Worm (Caenorhabditis elegans) whole organism, L4/young adult: Measurements from ENCODE around the gene ctsa-2.

Source experiments
- W03F9.2 ChIP-seq: fragments of 150-350 bp; optimal IDR thresholded peaks from 2 replicates; lab custom pipeline; 2014; ENCODE audit warnings: missing biosample characterization, missing genetic modification characterization
- dao-5 ChIP-seq: sonication (generic microtip); optimal IDR thresholded peaks from 2 replicates; lab custom pipeline; 2016; ENCODE audit warnings: missing genotype, missing genetic modification characterization, moderate library complexity, missing compliant biosample characterization
- him-1 ChIP-seq: sonication (generic microtip); optimal IDR thresholded peaks from 2 replicates; lab custom pipeline; 2016; ENCODE audit warnings: missing genotype, missing genetic modification reagents, missing genetic modification characterization, missing compliant biosample characterization

Gene ctsa-2

ce11 chrX:6430510-6430909 is at the start of gene ctsa-2:
Gene ctsa-2, minus strand, starts transcription at chrX:6430610.
- TF ChIP-seq him-1 (no peak), dao-5 (no peak), W03F9.2 (tag; lab: Kevin White, UChicago) (no peak)

- TF ChIP-seq dao-5: no peak
- no peak for TF ChIP-seq him-1
- no peak for TF ChIP-seq W03F9.2 (tag; lab: Kevin White, UChicago)
These were observed 46.1 kb upstream of the ctsa-2 start, which contains the start of gene C15B12.1 for ce11 chrX:6476540-6476939. Gene C15B12.1, plus strand, starts transcription at chrX:6476810.

ce11 chrX:6473698-6474314 is 43.4 kb upstream of the ctsa-2 start, which contains the start of the genes C15B12.4 and C15B12.8:
Gene C15B12.4, minus strand, starts transcription at chrX:6473748.
Gene C15B12.8, plus strand, starts transcription at chrX:6474264.
- TF ChIP-seq dao-5: no peak
- TF ChIP-seq him-1: no peak
- TF ChIP-seq W03F9.2 (tag; lab: Kevin White, UChicago): no peak

- TF ChIP-seq him-1 (no peak), dao-5 (no peak), W03F9.2 (tag; lab: Kevin White, UChicago) (no peak)
These were observed 38.1 kb upstream of the ctsa-2 start, which contains the start of gene C15B12.9 for ce11 chrX:6468499-6468898. Gene C15B12.9, plus strand, starts transcription at chrX:6468799.

ce11 chrX:6467462-6467861 is 37.1 kb upstream of the ctsa-2 start, which contains the start of gene C15B12.3:
Gene C15B12.3, minus strand, starts transcription at chrX:6467562.
- no peak for TF ChIP-seq dao-5
- no peak for TF ChIP-seq him-1
- no peak for TF ChIP-seq W03F9.2 (tag; lab: Kevin White, UChicago)

- TF ChIP-seq dao-5: no peak
- no peak for TF ChIP-seq W03F9.2 (tag; lab: Kevin White, UChicago)
These were observed 32.6 kb upstream of the ctsa-2 start, which contains the start of gene C15B12.2 for ce11 chrX:6462995-6463462. Gene C15B12.2, plus strand, starts transcription at chrX:6463412.

- TF ChIP-seq dao-5: no peak
These were observed 32.1 kb upstream of the ctsa-2 start for ce11 chrX:6462479-6462878.

- TF ChIP-seq dao-5: no peak
- TF ChIP-seq W03F9.2 (tag; lab: Kevin White, UChicago): no peak
- no peak for TF ChIP-seq him-1
These were observed 31.3 kb upstream of the ctsa-2 start, which contains the start of gene K04E7.1 for ce11 chrX:6461729-6462128. Gene K04E7.1, plus strand, starts transcription at chrX:6462029.

ce11 chrX:6460123-6460522 is 29.7 kb upstream of the ctsa-2 start:
- no peak for TF ChIP-seq him-1

- TF ChIP-seq him-1: no peak
- TF ChIP-seq W03F9.2 (tag; lab: Kevin White, UChicago): no peak
- TF ChIP-seq dao-5: no peak
These were observed 28.1 kb upstream of the ctsa-2 start for ce11 chrX:6458467-6458866.

ce11 chrX:6458001-6458400 is 27.6 kb upstream of the ctsa-2 start:
- TF ChIP-seq dao-5 (no peak), W03F9.2 (tag; lab: Kevin White, UChicago) (no peak), him-1 (no peak)

ce11 chrX:6456567-6456966 is 26.2 kb upstream of the ctsa-2 start, which contains the start of gene pept-1:
Gene pept-1, plus strand, starts transcription at chrX:6456872.
- TF ChIP-seq him-1 (no peak), dao-5 (no peak), W03F9.2 (tag; lab: Kevin White, UChicago) (no peak)

- TF ChIP-seq W03F9.2 (tag; lab: Kevin White, UChicago) (no peak), dao-5 (no peak), him-1 (no peak)
These were observed 24.7 kb upstream of the ctsa-2 start, which contains the start of gene nas-33 for ce11 chrX:6455157-6455556. Gene nas-33, minus strand, starts transcription at chrX:6455257.

ce11 chrX:6450839-6451491 is 20.6 kb upstream of the ctsa-2 start, which contains the start of the genes grl-6 and K10C2.6:
Gene grl-6, minus strand, starts transcription at chrX:6450939.
Gene K10C2.6, plus strand, starts transcription at chrX:6451441.
- TF ChIP-seq dao-5: no peak
- TF ChIP-seq him-1: no peak
- TF ChIP-seq W03F9.2 (tag; lab: Kevin White, UChicago): no peak

- TF ChIP-seq dao-5 (no peak), him-1 (no peak), W03F9.2 (tag; lab: Kevin White, UChicago) (no peak)
These were observed 18.5 kb upstream of the ctsa-2 start, which contains the start of gene fah-1 for ce11 chrX:6448866-6449400. Gene fah-1, minus strand, starts transcription at chrX:6448916.
